Fruit fly (Drosophila melanogaster): ENCODE results near the gene CG6763.

CG6763 gene

dm6 chr3R:23334866-23335265, 51.1 kb downstream of the CG6763 start (continued):
- TF ChIP-seq tgo (GFP tag; IDR thresholded peaks at IDR 0.05): peak; percentile 41; the same call in 2 of the 3 replicates
- no peak for TF ChIP-seq gsb (GFP tag; IDR thresholded peaks at IDR 0.05)
- TF ChIP-seq bcd (GFP tag; optimal IDR thresholded peaks at IDR 0.05): peak; percentile 45
- peak; percentile 33; the same call in 1 of the 2 replicates for TF ChIP-seq klu (GFP tag; IDR thresholded peaks at IDR 0.05)
- TF ChIP-seq Hand (GFP tag; optimal IDR thresholded peaks at IDR 0.05): peak; percentile 29
- peak; percentile 17 for TF ChIP-seq tap (tag; optimal IDR thresholded peaks at IDR 0.05)
- TF ChIP-seq CG9727 (GFP tag; optimal IDR thresholded peaks at IDR 0.05): no peak
- peak; percentile 22 for TF ChIP-seq unpg (GFP tag; optimal IDR thresholded peaks at IDR 0.05)
- TF ChIP-seq zfh2 (GFP tag; optimal IDR thresholded peaks at IDR 0.05): peak; percentile 13
- no peak for TF ChIP-seq ro (GFP tag; IDR thresholded peaks at IDR 0.05)
- TF ChIP-seq CG11398 (GFP tag; optimal IDR thresholded peaks at IDR 0.05): no peak
- peak; percentile 7 for TF ChIP-seq fd96Cb (tag; optimal IDR thresholded peaks at IDR 0.05)
- 0 out of 2 replicates have a peak, but pooled peaks have one; percentile 12 for TF ChIP-seq CG16779 (GFP tag; IDR thresholded peaks at IDR 0.05)
- peak; percentile 8 for TF ChIP-seq CG8924 (tag; optimal IDR thresholded peaks at IDR 0.05)
- TF ChIP-seq CG7271 (tag; optimal IDR thresholded peaks at IDR 0.05): no peak
- TF ChIP-seq CG1647 (GFP tag; optimal IDR thresholded peaks at IDR 0.05): no peak
- TF ChIP-seq bbx (GFP tag; IDR thresholded peaks at IDR 0.05; ENCODE audit: partially characterized antibody): no peak
- no peak for TF ChIP-seq Sry-β (GFP tag; optimal IDR thresholded peaks at IDR 0.05)
- TF ChIP-seq Antp (GFP tag; optimal IDR thresholded peaks at IDR 0.05): no peak
- no peak for TF ChIP-seq abd-A (tag; optimal IDR thresholded peaks at IDR 0.05)
- TF ChIP-seq ssp (GFP tag; IDR thresholded peaks at IDR 0.05): 0 out of 2 replicates have a peak, but pooled peaks have one; percentile 22
- peak; percentile 4 for TF ChIP-seq Sox100B (GFP tag; optimal IDR thresholded peaks at IDR 0.05)
- TF ChIP-seq sug (tag; optimal IDR thresholded peaks at IDR 0.05): peak; percentile 5
- TF ChIP-seq CG14965 (GFP tag; optimal IDR thresholded peaks at IDR 0.05; ENCODE audit: borderline replicate concordance): no peak
- TF ChIP-seq so (GFP tag; IDR thresholded peaks at IDR 0.05): no peak
- no peak for TF ChIP-seq sd (tag; optimal IDR thresholded peaks at IDR 0.05)
- TF ChIP-seq row (GFP tag; IDR thresholded peaks at IDR 0.05): peak; percentile 70
- TF ChIP-seq CG2712 (tag; optimal IDR thresholded peaks at IDR 0.05): peak; percentile 46
- TF ChIP-seq sisA (GFP tag; IDR thresholded peaks at IDR 0.05): peak; percentile 40; the same call in 1 of the 2 replicates
- TF ChIP-seq Lim3 (GFP tag; IDR thresholded peaks at IDR 0.05): no peak
- TF ChIP-seq CG8290 (GFP tag; optimal IDR thresholded peaks at IDR 0.05): no peak
- TF ChIP-seq CG8290 (tag; optimal IDR thresholded peaks at IDR 0.05): peak in 1 of 2 experiments; percentile 5
- TF ChIP-seq CkIIα-i1 (GFP tag; IDR thresholded peaks at IDR 0.05): no peak
- TF ChIP-seq chn (GFP tag; optimal IDR thresholded peaks at IDR 0.05): peak; percentile 3
- peak; percentile 75 for TF ChIP-seq gro (GFP tag; optimal IDR thresholded peaks at IDR 0.05)
- no peak for TF ChIP-seq HLH3B (GFP tag; IDR thresholded peaks at IDR 0.05)
- TF ChIP-seq CG42726 (GFP tag; IDR thresholded peaks at IDR 0.05; ENCODE audit: partially characterized antibody): no peak
- no peak for TF ChIP-seq ken (GFP tag; IDR thresholded peaks at IDR 0.05)
- no peak for TF ChIP-seq CG17802 (tag; optimal IDR thresholded peaks at IDR 0.05)
- TF ChIP-seq CG10274 (GFP tag; optimal IDR thresholded peaks at IDR 0.05): peak; percentile 15
- TF ChIP-seq CG10543 (GFP tag; optimal IDR thresholded peaks at IDR 0.05): no peak
- peak; percentile 21 for TF ChIP-seq Hr3 (GFP tag; optimal IDR thresholded peaks at IDR 0.05)
- TF ChIP-seq gce (GFP tag; IDR thresholded peaks at IDR 0.05): no peak
- TF ChIP-seq CG12942 (GFP tag; optimal IDR thresholded peaks at IDR 0.05): no peak
- TF ChIP-seq wdn (GFP tag; IDR thresholded peaks at IDR 0.05): peak; percentile 38; the same call in 1 of the 2 replicates
- TF ChIP-seq CG32772 (GFP tag; IDR thresholded peaks at IDR 0.05): peak; percentile 46; the same call in 1 of the 2 replicates
- TF ChIP-seq CG15073 (GFP tag; optimal IDR thresholded peaks at IDR 0.05): no peak
- peak; percentile 29 for TF ChIP-seq ind (GFP tag; optimal IDR thresholded peaks at IDR 0.05)
- TF ChIP-seq CG9797 (GFP tag; optimal IDR thresholded peaks at IDR 0.05): no peak
- TF ChIP-seq CG31224 (GFP tag; IDR thresholded peaks at IDR 0.05): 0 out of 2 replicates have a peak, but pooled peaks have one; percentile 43
- peak; percentile 58 for TF ChIP-seq seq (GFP tag; IDR thresholded peaks at IDR 0.05)
- peak; percentile 67 for TF ChIP-seq CG11695 (GFP tag; IDR thresholded peaks at IDR 0.05)

Data from whole organism, embryonic.